Worm (Caenorhabditis elegans): ENCODE data around the gene C33H5.2.

- TF ChIP-seq pqm-1 (tag; optimal IDR thresholded peaks at IDR 0.05): no peak
- no peak for TF ChIP-seq fos-1 (tag; optimal IDR thresholded peaks at IDR 0.05)
- TF ChIP-seq zip-11 (GFP tag; IDR thresholded peaks at IDR 0.05): no peak
- TF ChIP-seq lin-39 (tag; optimal IDR thresholded peaks at IDR 0.05): no peak
- TF ChIP-seq lin-15B (tag; optimal IDR thresholded peaks at IDR 0.05): no peak
- TF ChIP-seq mdl-1 (tag; optimal IDR thresholded peaks at IDR 0.05): no peak
- no peak for TF ChIP-seq daf-12 (tag; optimal IDR thresholded peaks at IDR 0.05)
- no peak for TF ChIP-seq nhr-25 (tag; optimal IDR thresholded peaks at IDR 0.05; ENCODE audit: borderline replicate concordance, insufficient read depth)
- no peak for TF ChIP-seq nhr-11 (tag; optimal IDR thresholded peaks at IDR 0.05)
Measured at ce11 chrIV:7812709-7813108, 7.9 kb downstream of the C33H5.2 start, which contains the start of gene zgpa-1.
